Worm (Caenorhabditis elegans): ENCODE results near the gene T07E3.2.

DNA sequence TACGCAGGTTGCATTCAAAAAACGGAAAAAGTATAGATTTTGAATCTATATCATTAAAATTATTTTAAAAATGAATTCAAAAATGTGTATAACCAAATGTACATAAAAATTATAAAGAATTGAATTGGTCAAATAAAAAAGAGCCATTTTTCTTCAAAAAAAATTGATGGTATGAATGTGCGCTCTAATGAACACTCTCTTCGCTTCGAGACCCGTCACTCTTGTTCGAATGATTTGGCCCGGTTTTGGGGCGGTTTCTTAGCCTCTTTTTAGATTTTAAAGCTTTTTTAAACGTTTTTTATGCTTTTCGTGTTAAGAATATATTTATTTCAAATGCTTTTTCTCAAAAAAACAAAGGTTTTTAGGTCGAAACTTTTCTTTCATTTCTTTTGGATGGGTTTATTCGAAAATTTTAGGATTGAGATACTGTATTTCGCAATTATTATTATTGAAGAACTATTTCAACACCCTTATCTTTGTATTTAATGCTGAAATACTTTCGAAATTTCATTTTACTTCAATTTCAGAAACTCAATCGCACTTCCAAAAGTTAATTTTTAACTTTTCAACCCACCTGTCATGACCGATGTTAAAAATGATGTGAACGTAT lies 23.2 kb downstream of the T07E3.2 start, which contains the start of gene inf-1:
- TF ChIP-seq pha-4 (GFP tag; IDR thresholded peaks at IDR 0.05) = no peak
- peak; percentile 29 for TF ChIP-seq pha-4 (tag; optimal IDR thresholded peaks at IDR 0.05)
- TF ChIP-seq unc-62 (GFP tag; optimal IDR thresholded peaks at IDR 0.05 in 1 of 2) = no peak
- no peak for TF ChIP-seq unc-62 (tag; optimal IDR thresholded peaks at IDR 0.05)
- no peak for TF ChIP-seq jun-1 (tag; optimal IDR thresholded peaks at IDR 0.05)
- TF ChIP-seq dmd-9 (GFP tag; IDR thresholded peaks at IDR 0.05) = no peak
- TF ChIP-seq nhr-11 (tag; optimal IDR thresholded peaks at IDR 0.05) = no peak
- TF ChIP-seq lin-29 (GFP tag; IDR thresholded peaks at IDR 0.05) = no peak
- TF ChIP-seq ZK546.5 (tag; optimal IDR thresholded peaks at IDR 0.05) = no peak
- TF ChIP-seq hlh-30 (tag; optimal IDR thresholded peaks at IDR 0.05; ENCODE audit: insufficient read depth) = peak; percentile 25
- TF ChIP-seq nhr-237 (tag; optimal IDR thresholded peaks at IDR 0.05) = no peak
- TF ChIP-seq lin-13 (GFP tag; optimal IDR thresholded peaks at IDR 0.05) = no peak
- no peak for TF ChIP-seq dmd-6 (GFP tag; IDR thresholded peaks at IDR 0.05)

All from whole organism, L4 larva.